Fruit fly (Drosophila melanogaster) whole organism, embryonic: ENCODE measurements around the gene RhoGDI.

Source experiments
- CG11085 ChIP-seq: fragments of 200-800 bp; sonication (Bioruptor generic); IDR thresholded peaks from 2 replicates; pipeline ENCODE4 v1.3.6; 2022; ENCODE audit warnings: missing biosample characterization, missing genetic modification characterization
- CG11247 ChIP-seq: fragments of 200-800 bp; sonication (Bioruptor generic); IDR thresholded peaks from 2 replicates; pipeline ENCODE4 v1.3.6; 2022; ENCODE audit warnings: missing biosample characterization, missing genetic modification characterization
- CG11695 ChIP-seq: fragments of 200-800 bp; sonication (Bioruptor generic); IDR thresholded peaks from 3 replicates; pipeline ENCODE4 v1.3.6; 2022; ENCODE audit warnings: missing biosample characterization, missing genetic modification characterization
- CG14965 ChIP-seq: fragments of 200-800 bp; sonication (Bioruptor generic); optimal IDR thresholded peaks from 2 replicates; lab custom pipeline; 2016; ENCODE audit warnings: missing biosample characterization, missing genetic modification characterization, borderline replicate concordance
- CG15601 ChIP-seq: fragments of 200-800 bp; sonication (Bioruptor generic); optimal IDR thresholded peaks from 3 replicates; lab custom pipeline; 2019; ENCODE audit warnings: missing biosample characterization, mild to moderate bottlenecking, missing genetic modification characterization, moderate library complexity
- CG16813 ChIP-seq: fragments of 200-800 bp; sonication (Bioruptor generic); IDR thresholded peaks from 3 replicates; pipeline ENCODE4 v1.3.6; 2022; ENCODE audit warnings: missing biosample characterization, missing genetic modification characterization; ENCODE audit not compliant: partially characterized antibody
- CG16815 ChIP-seq: fragments of 200-800 bp; sonication (Bioruptor generic); optimal IDR thresholded peaks from 3 replicates; lab custom pipeline; 2017; ENCODE audit warnings: missing biosample characterization, mild to moderate bottlenecking, missing genetic modification characterization
- CG17186 ChIP-seq: fragments of 200-800 bp; sonication (Bioruptor generic); optimal IDR thresholded peaks from 3 replicates; lab custom pipeline; 2017; ENCODE audit warnings: missing biosample characterization, missing genetic modification reagents, missing genetic modification characterization
- CG18262 ChIP-seq: fragments of 200-800 bp; optimal IDR thresholded peaks from 3 replicates; lab custom pipeline; 2019; ENCODE audit warnings: missing biosample characterization, mild to moderate bottlenecking, missing genetic modification characterization, moderate library complexity
- CG18599 ChIP-seq: fragments of 200-800 bp; sonication (Bioruptor generic); optimal IDR thresholded peaks from 3 replicates; lab custom pipeline; 2017; ENCODE audit warnings: missing biosample characterization, missing genetic modification characterization, mild to moderate bottlenecking, moderate library complexity, missing genetic modification reagents
- CG2120 ChIP-seq: fragments of 200-800 bp; sonication (Bioruptor generic); optimal IDR thresholded peaks from 3 replicates; lab custom pipeline; 2016; ENCODE audit warnings: missing biosample characterization, missing genetic modification characterization
- CG3726 ChIP-seq: fragments of 200-800 bp; sonication (Bioruptor generic); IDR thresholded peaks from 3 replicates; pipeline ENCODE4, ENCODE4 v1.3.6; 2022; ENCODE audit warnings: missing biosample characterization, missing genetic modification characterization
- CG4730 ChIP-seq: fragments of 200-800 bp; sonication (Bioruptor generic); IDR thresholded peaks from 2 replicates; pipeline ENCODE4 v1.3.6; 2022; ENCODE audit warnings: missing biosample characterization, missing genetic modification characterization
- CG4854 ChIP-seq: fragments of 200-800 bp; sonication (Bioruptor generic); optimal IDR thresholded peaks from 2 replicates; lab custom pipeline; 2016; ENCODE audit warnings: missing biosample characterization, missing genetic modification characterization, inconsistent platforms
- CG5245 ChIP-seq: fragments of 200-800 bp; sonication (Bioruptor generic); optimal IDR thresholded peaks from 3 replicates; lab custom pipeline; 2016; ENCODE audit warnings: missing biosample characterization, missing genetic modification characterization
- CG6254 ChIP-seq: fragments of 200-800 bp; sonication (Bioruptor generic); optimal IDR thresholded peaks from 3 replicates; lab custom pipeline; 2017; ENCODE audit warnings: mild to moderate bottlenecking, missing biosample characterization, missing genetic modification reagents, missing genetic modification characterization
- CG7556 ChIP-seq: fragments of 200-800 bp; sonication (Bioruptor generic); optimal IDR thresholded peaks from 2 replicates; lab custom pipeline; 2017; ENCODE audit warnings: missing biosample characterization, mild to moderate bottlenecking, missing genetic modification characterization
- CG8388 ChIP-seq: fragments of 200-800 bp; sonication (Bioruptor generic); optimal IDR thresholded peaks from 2 replicates; lab custom pipeline; 2019; ENCODE audit warnings: missing biosample characterization, mild to moderate bottlenecking, missing genetic modification characterization, moderate library complexity
- CrebB ChIP-seq: fragments of 200-800 bp; sonication (Bioruptor generic); optimal IDR thresholded peaks from 3 replicates; lab custom pipeline; 2018; ENCODE audit warnings: missing biosample characterization, mild to moderate bottlenecking, missing genetic modification characterization
- Dbx ChIP-seq: fragments of 200-800 bp; sonication (Bioruptor generic); IDR thresholded peaks from 3 replicates; pipeline ENCODE4 v1.3.6; 2022; ENCODE audit warnings: missing biosample characterization, missing genetic modification characterization
- Dll ChIP-seq: fragments of 200-800 bp; sonication (Bioruptor generic); IDR thresholded peaks from 4 replicates; pipeline ENCODE4 v1.3.6; 2022; ENCODE audit warnings: missing biosample characterization, missing genetic modification characterization; ENCODE audit not compliant: partially characterized antibody
- E2f1 ChIP-seq: fragments of 200-800 bp; sonication (Bioruptor generic); IDR thresholded peaks from 2 replicates; pipeline ENCODE4 v1.3.6; 2022; ENCODE audit warnings: missing biosample characterization, missing genetic modification characterization
- HHEX ChIP-seq: fragments of 200-800 bp; sonication (Bioruptor generic); optimal IDR thresholded peaks from 3 replicates; lab custom pipeline; 2017; ENCODE audit warnings: missing biosample characterization, mild to moderate bottlenecking, missing genetic modification characterization, missing genetic modification reagents
- Ravus ChIP-seq: fragments of 200-800 bp; sonication (Bioruptor generic); IDR thresholded peaks from 2 replicates; pipeline ENCODE4 v1.3.6; 2022; ENCODE audit warnings: missing biosample characterization, missing genetic modification characterization
- Sox100B ChIP-seq: fragments of 200-800 bp; sonication (Bioruptor generic); optimal IDR thresholded peaks from 3 replicates; lab custom pipeline; 2018; ENCODE audit warnings: missing biosample characterization, mild to moderate bottlenecking, missing genetic modification characterization
- Usf ChIP-seq: fragments of 200-800 bp; sonication (Bioruptor generic); optimal IDR thresholded peaks from 2 replicates; lab custom pipeline; 2017; ENCODE audit warnings: missing genotype, missing biosample characterization, missing genetic modification characterization
- bab2 ChIP-seq: fragments of 200-800 bp; sonication (Bioruptor generic); optimal IDR thresholded peaks from 2 replicates; lab custom pipeline; 2016; ENCODE audit warnings: missing biosample characterization, missing genetic modification characterization
- chinmo ChIP-seq: fragments of 200-800 bp; sonication (Bioruptor generic); IDR thresholded peaks from 4 replicates; pipeline ENCODE4 v1.3.6; 2022; ENCODE audit warnings: missing biosample characterization, missing genetic modification characterization; ENCODE audit not compliant: partially characterized antibody
- cwo ChIP-seq: fragments of 200-800 bp; sonication (Bioruptor generic); optimal IDR thresholded peaks from 3 replicates; lab custom pipeline; 2017; ENCODE audit warnings: missing biosample characterization, missing genetic modification characterization, mild to moderate bottlenecking, moderate library complexity, missing genetic modification reagents
- dmrt11E ChIP-seq: fragments of 200-800 bp; sonication (Bioruptor generic); optimal IDR thresholded peaks from 3 replicates; lab custom pipeline; 2018; ENCODE audit warnings: missing biosample characterization, mild to moderate bottlenecking, missing genetic modification characterization, moderate library complexity
- gsb ChIP-seq: fragments of 200-800 bp; sonication (Bioruptor generic); IDR thresholded peaks from 2 replicates; pipeline ENCODE4 v1.3.6; 2022; ENCODE audit warnings: missing biosample characterization, missing genetic modification characterization
- gsb-n ChIP-seq: fragments of 200-800 bp; sonication (Bioruptor generic); optimal IDR thresholded peaks from 3 replicates; lab custom pipeline; 2018; ENCODE audit warnings: missing biosample characterization, mild to moderate bottlenecking, missing genetic modification characterization
- ind ChIP-seq: fragments of 200-800 bp; sonication (Bioruptor generic); optimal IDR thresholded peaks from 3 replicates; lab custom pipeline; 2016; ENCODE audit warnings: missing biosample characterization, missing genetic modification characterization
- jumu ChIP-seq: fragments of 200-800 bp; sonication (Bioruptor generic); optimal IDR thresholded peaks from 3 replicates; lab custom pipeline; 2016; ENCODE audit warnings: missing biosample characterization, missing genetic modification characterization
- knrl ChIP-seq: fragments of 200-800 bp; sonication (Bioruptor generic); IDR thresholded peaks from 3 replicates; pipeline ENCODE4 v1.3.6; 2022; ENCODE audit warnings: missing biosample characterization, missing genetic modification characterization; ENCODE audit not compliant: partially characterized antibody
- lilli ChIP-seq: fragments of 200-800 bp; sonication (Bioruptor generic); optimal IDR thresholded peaks from 3 replicates; lab custom pipeline; 2016; ENCODE audit warnings: missing biosample characterization, missing genetic modification characterization
- maf-S ChIP-seq: fragments of 200-800 bp; sonication (Bioruptor generic); optimal IDR thresholded peaks from 2 replicates; lab custom pipeline; 2016; ENCODE audit warnings: missing biosample characterization, missing genetic modification characterization
- mam ChIP-seq: fragments of 200-800 bp; sonication (Bioruptor generic); optimal IDR thresholded peaks from 3 replicates; lab custom pipeline; 2016; ENCODE audit warnings: missing biosample characterization, missing genetic modification characterization
- nerfin-1 ChIP-seq: fragments of 200-800 bp; sonication (Bioruptor generic); optimal IDR thresholded peaks from 3 replicates; lab custom pipeline; 2019; ENCODE audit warnings: missing biosample characterization, mild to moderate bottlenecking, missing genetic modification characterization, moderate library complexity
- sc ChIP-seq, 3 experiments: fragments of >200 bp in 2 of 3; fragments of 200-800 bp in 1 of 3; sonication (Bioruptor generic) in 1 of 3; optimal IDR thresholded peaks; 2 replicates in 2 of 3; 3 replicates in 1 of 3; lab custom pipeline; 2017; ENCODE audit warnings: mild to moderate bottlenecking in 1 of 3, missing biosample characterization in 1 of 3, missing genetic modification characterization in 1 of 3, missing genetic modification reagents in 1 of 3
- schlank ChIP-seq: fragments of 200-800 bp; sonication (Bioruptor generic); optimal IDR thresholded peaks from 2 replicates; lab custom pipeline; 2018; ENCODE audit warnings: missing biosample characterization, mild to moderate bottlenecking, missing genetic modification characterization
- so ChIP-seq: fragments of 200-800 bp; sonication (Bioruptor generic); IDR thresholded peaks from 3 replicates; pipeline ENCODE4 v1.3.6; 2022; ENCODE audit warnings: missing biosample characterization, missing genetic modification characterization
- stwl ChIP-seq: fragments of 200-800 bp; sonication (Bioruptor generic); optimal IDR thresholded peaks from 3 replicates; lab custom pipeline; 2018; ENCODE audit warnings: missing biosample characterization, mild to moderate bottlenecking, missing genetic modification characterization, moderate library complexity
- toy ChIP-seq: fragments of 200-800 bp; sonication (Bioruptor generic); IDR thresholded peaks from 2 replicates; pipeline ENCODE4 v1.3.6; 2022; ENCODE audit warnings: missing biosample characterization, missing genetic modification characterization
- tx ChIP-seq: fragments of 200-800 bp; sonication (Bioruptor generic); optimal IDR thresholded peaks from 2 replicates; lab custom pipeline; 2016; ENCODE audit warnings: missing biosample characterization, missing genetic modification characterization
- wdn ChIP-seq: fragments of 200-800 bp; sonication (Bioruptor generic); IDR thresholded peaks from 2 replicates; pipeline ENCODE4 v1.3.6; 2022; ENCODE audit warnings: missing biosample characterization, missing genetic modification characterization
- z ChIP-seq: fragments of 200-800 bp; sonication (Bioruptor generic); IDR thresholded peaks from 3 replicates; pipeline ENCODE4 v1.3.6; 2022; ENCODE audit warnings: missing biosample characterization, missing genetic modification characterization

Gene RhoGDI

dm6 chr3L:19922833-19923745 is 5.5 kb upstream of the RhoGDI start, which contains the start of gene Pfdn6 (continued):
- TF ChIP-seq gsb-n (tag; lab: Kevin White, UChicago): no peak
- TF ChIP-seq so (GFP tag; lab: Robert Waterston, UW): peak; percentile 72; the same call in 1 of the 3 replicates
- peak; percentile 80 for TF ChIP-seq lilli (GFP tag; lab: Kevin White, UChicago)
- no peak; the same call in none of the 2 replicates for TF ChIP-seq wdn (GFP tag; lab: Robert Waterston, UW)
- peak; percentile 67 for TF ChIP-seq bab2 (GFP tag; lab: Kevin White, UChicago)
- TF ChIP-seq CG15601: peak; percentile 53
- no peak for TF ChIP-seq sc (optimal IDR thresholded peaks at IDR 0.05; lab: Kevin White, UChicago)
- TF ChIP-seq sc (GFP tag; optimal IDR thresholded peaks at IDR 0.05; lab: Kevin White, UChicago): no peak
- peak; percentile 64 for TF ChIP-seq CG16813 (GFP tag; lab: Robert Waterston, UW)
- peak; percentile 74 for TF ChIP-seq CG16815 (GFP tag; lab: Kevin White, UChicago)
- TF ChIP-seq Usf (GFP tag; lab: Kevin White, UChicago): peak; percentile 17
- TF ChIP-seq CG6254: no peak
- no peak for TF ChIP-seq toy (GFP tag; lab: Robert Waterston, UW)
- no peak for TF ChIP-seq CG8388 (GFP tag; lab: Kevin White, UChicago)
- TF ChIP-seq Ravus (GFP tag; lab: Robert Waterston, UW): no peak
- TF ChIP-seq CG18262 (tag; lab: Kevin White, UChicago): peak; percentile 72
- peak; percentile 66 for TF ChIP-seq gsb
- peak; percentile 28 for TF ChIP-seq CrebB (tag; lab: Kevin White, UChicago)
- TF ChIP-seq cwo (GFP tag; lab: Kevin White, UChicago): no peak
- no peak for TF ChIP-seq CG18599 (GFP tag; lab: Kevin White, UChicago)
- peak; percentile 60 for TF ChIP-seq CG17186
- no peak for TF ChIP-seq CG11695 (GFP tag; lab: Robert Waterston, UW)
- peak; percentile 67; the same call in 2 of the 4 replicates for TF ChIP-seq Dll
- TF ChIP-seq HHEX (GFP tag; lab: Kevin White, UChicago): peak; percentile 63
- peak; percentile 72 for TF ChIP-seq maf-S
- no peak for TF ChIP-seq z
- peak; percentile 80 for TF ChIP-seq E2f1 (GFP tag; lab: Robert Waterston, UW)
- peak; percentile 84 for TF ChIP-seq knrl (GFP tag; lab: Robert Waterston, UW)
- TF ChIP-seq CG5245: peak; percentile 28
- no peak for TF ChIP-seq CG14965 (GFP tag; lab: Kevin White, UChicago)
- peak; percentile 79 for TF ChIP-seq Dbx (GFP tag; lab: Robert Waterston, UW)
- peak; percentile 80 for TF ChIP-seq ind (GFP tag; lab: Kevin White, UChicago)
- peak; percentile 86 for TF ChIP-seq stwl
- peak; percentile 45 for TF ChIP-seq schlank
- peak; percentile 82 for TF ChIP-seq dmrt11E (tag; lab: Kevin White, UChicago)
- 0 out of 2 replicates have a peak, but pooled peaks have one; percentile 15 for TF ChIP-seq CG11085 (GFP tag; lab: Robert Waterston, UW)
- TF ChIP-seq CG11247: peak; percentile 43; the same call in 1 of the 2 replicates
- peak; percentile 63 for TF ChIP-seq mam
- TF ChIP-seq CG4730: peak; percentile 71
- TF ChIP-seq Sox100B (GFP tag; lab: Kevin White, UChicago): no peak
- peak; percentile 69; the same call in 1 of the 3 replicates for TF ChIP-seq CG3726
- TF ChIP-seq CG2120: peak; percentile 90
- peak; percentile 64 for TF ChIP-seq CG7556
- peak; percentile 66 for TF ChIP-seq nerfin-1 (tag; lab: Kevin White, UChicago)
- TF ChIP-seq tx (GFP tag; lab: Kevin White, UChicago): peak; percentile 71
- TF ChIP-seq jumu: no peak
- no peak for TF ChIP-seq chinmo (GFP tag; lab: Robert Waterston, UW)
- peak; percentile 54 for TF ChIP-seq CG4854 (GFP tag; lab: Kevin White, UChicago)
